Fruit fly (Drosophila melanogaster) whole organism, embryonic: ENCODE measurements around the gene Spc105R.

Experiments used
- Atf6 ChIP-seq: fragments of 200-800 bp; sonication (Bioruptor generic); IDR thresholded peaks from 2 replicates; pipeline ENCODE4 v1.3.6; 2022; ENCODE audit warnings: missing biosample characterization, missing genetic modification characterization
- Blimp-1 ChIP-seq: fragments of 200-800 bp; sonication (Bioruptor generic); optimal IDR thresholded peaks from 3 replicates; lab custom pipeline; 2018; ENCODE audit warnings: missing biosample characterization, missing genetic modification characterization, mild to moderate bottlenecking, moderate library complexity, missing genetic modification reagents
- CG10543 ChIP-seq: fragments of 200-800 bp; sonication (Bioruptor generic); optimal IDR thresholded peaks from 3 replicates; lab custom pipeline; 2017; ENCODE audit warnings: missing biosample characterization, mild to moderate bottlenecking, missing genetic modification characterization, moderate library complexity
- CG12071 ChIP-seq: fragments of 200-800 bp; sonication (Bioruptor generic); optimal IDR thresholded peaks from 3 replicates; lab custom pipeline; 2018; ENCODE audit warnings: missing biosample characterization, mild to moderate bottlenecking, missing genetic modification characterization
- CG13123 ChIP-seq: fragments of 200-800 bp; sonication (Bioruptor generic); optimal IDR thresholded peaks from 2 replicates; lab custom pipeline; 2016; ENCODE audit warnings: missing biosample characterization, missing genetic modification characterization
- CG13775 ChIP-seq: fragments of 200-800 bp; sonication (Bioruptor generic); optimal IDR thresholded peaks from 3 replicates; lab custom pipeline; 2017; ENCODE audit warnings: missing biosample characterization, mild to moderate bottlenecking, missing genetic modification characterization
- CG14710 ChIP-seq: fragments of 200-800 bp; sonication (Bioruptor generic); optimal IDR thresholded peaks from 3 replicates; lab custom pipeline; 2019; ENCODE audit warnings: missing biosample characterization, mild to moderate bottlenecking, missing genetic modification characterization, moderate library complexity
- CG16779 ChIP-seq: fragments of 200-800 bp; sonication (Bioruptor generic); IDR thresholded peaks from 2 replicates; pipeline ENCODE4 v1.3.6; 2022; ENCODE audit warnings: missing biosample characterization, missing genetic modification characterization
- CG18599 ChIP-seq: fragments of 200-800 bp; sonication (Bioruptor generic); optimal IDR thresholded peaks from 3 replicates; lab custom pipeline; 2017; ENCODE audit warnings: missing biosample characterization, missing genetic modification characterization, mild to moderate bottlenecking, moderate library complexity, missing genetic modification reagents
- CG3065 ChIP-seq: fragments of 200-800 bp; sonication (Bioruptor generic); optimal IDR thresholded peaks from 2 replicates; lab custom pipeline; 2016; ENCODE audit warnings: missing biosample characterization, missing genetic modification characterization
- CG3838 ChIP-seq: fragments of 200-800 bp; sonication (Bioruptor generic); optimal IDR thresholded peaks from 3 replicates; lab custom pipeline; 2016; ENCODE audit warnings: missing biosample characterization, missing genetic modification characterization
- CG4707 ChIP-seq: fragments of 200-800 bp; sonication (Bioruptor generic); optimal IDR thresholded peaks from 2 replicates; lab custom pipeline; 2018; ENCODE audit warnings: missing biosample characterization, mild to moderate bottlenecking, missing genetic modification characterization, moderate library complexity
- CG8765 ChIP-seq: fragments of 200-800 bp; sonication (Bioruptor generic); IDR thresholded peaks from 2 replicates; pipeline ENCODE4 v1.3.6; 2022; ENCODE audit warnings: missing biosample characterization, missing genetic modification characterization
- Doc2 ChIP-seq: fragments of 200-800 bp; sonication (Bioruptor generic); IDR thresholded peaks from 2 replicates; pipeline ENCODE4 v1.3.6; 2022; ENCODE audit warnings: missing biosample characterization, missing genetic modification characterization
- Doc3 ChIP-seq: fragments of 200-800 bp; sonication (Bioruptor generic); IDR thresholded peaks from 3 replicates; pipeline ENCODE4 v1.3.6; 2022; ENCODE audit warnings: missing biosample characterization, missing genetic modification characterization; ENCODE audit not compliant: partially characterized antibody
- Dref ChIP-seq: fragments of 200-800 bp; sonication (Bioruptor generic); IDR thresholded peaks from 2 replicates; pipeline ENCODE4 v1.3.6; 2022; ENCODE audit warnings: missing biosample characterization, missing genetic modification characterization
- Elba2 ChIP-seq: fragments of 200-800 bp; sonication (Bioruptor generic); optimal IDR thresholded peaks from 3 replicates; lab custom pipeline; 2016; ENCODE audit warnings: missing biosample characterization, missing genetic modification characterization
- Fer3 ChIP-seq: fragments of 200-800 bp; sonication (Bioruptor generic); optimal IDR thresholded peaks from 2 replicates; lab custom pipeline; 2018; ENCODE audit warnings: missing biosample characterization, mild to moderate bottlenecking, missing genetic modification characterization, moderate library complexity
- Hmr ChIP-seq: fragments of 200-800 bp; sonication (Bioruptor generic); optimal IDR thresholded peaks from 3 replicates; lab custom pipeline; 2017; ENCODE audit warnings: mild to moderate bottlenecking, missing biosample characterization, missing genetic modification reagents, missing genetic modification characterization
- Hr78 ChIP-seq, 2 experiments: fragments of 200-800 bp in 1 of 2; fragments of >200 bp in 1 of 2; sonication (Bioruptor generic) in 1 of 2; optimal IDR thresholded peaks; 2 replicates each; lab custom pipeline; 2017 to 2019; ENCODE audit warnings: missing biosample characterization in 2 of 2, missing genetic modification characterization in 2 of 2, mild to moderate bottlenecking in 1 of 2, moderate library complexity in 1 of 2
- Kr ChIP-seq: fragments of 200-800 bp; sonication (Bioruptor generic); optimal IDR thresholded peaks from 2 replicates; lab custom pipeline; 2017; ENCODE audit warnings: missing biosample characterization, mild to moderate bottlenecking, missing genetic modification characterization
- Max ChIP-seq: fragments of 200-800 bp; sonication (Bioruptor generic); optimal IDR thresholded peaks from 2 replicates; lab custom pipeline; 2016; ENCODE audit warnings: missing biosample characterization, mild to moderate bottlenecking, missing genetic modification characterization
- NC2α ChIP-seq: fragments of 200-800 bp; sonication (Bioruptor generic); optimal IDR thresholded peaks from 2 replicates; lab custom pipeline; 2016; ENCODE audit warnings: missing biosample characterization, missing genetic modification characterization
- NFAT ChIP-seq: fragments of 200-800 bp; sonication (Bioruptor generic); IDR thresholded peaks from 2 replicates; pipeline ENCODE4 v1.3.6; 2022; ENCODE audit warnings: missing biosample characterization, missing genetic modification characterization
- Optix ChIP-seq: fragments of 200-800 bp; sonication (Bioruptor generic); IDR thresholded peaks from 3 replicates; pipeline ENCODE4 v1.3.6; 2022; ENCODE audit warnings: missing biosample characterization, missing genetic modification characterization
- Rx ChIP-seq: fragments of 200-800 bp; sonication (Bioruptor generic); IDR thresholded peaks from 2 replicates; pipeline ENCODE4 v1.3.6; 2022; ENCODE audit warnings: missing biosample characterization, missing genetic modification characterization
- Spps ChIP-seq: fragments of 200-800 bp; sonication (Bioruptor generic); optimal IDR thresholded peaks from 2 replicates; lab custom pipeline; 2018; ENCODE audit warnings: missing biosample characterization, mild to moderate bottlenecking, missing genetic modification characterization
- Ssrp ChIP-seq: fragments of 200-800 bp; sonication (Bioruptor generic); optimal IDR thresholded peaks from 2 replicates; lab custom pipeline; 2018; ENCODE audit warnings: missing biosample characterization, mild to moderate bottlenecking, missing genetic modification characterization, moderate library complexity
- Trl ChIP-seq, 3 experiments: fragments of >200 bp in 2 of 3; fragments of 200-800 bp in 1 of 3; sonication (Bioruptor generic) in 1 of 3; optimal IDR thresholded peaks; 2 replicates in 1 of 3; 3 replicates in 2 of 3; lab custom pipeline; 2016 to 2017; ENCODE audit warnings: missing biosample characterization in 1 of 3, missing genetic modification characterization in 1 of 3
- ash1 ChIP-seq: fragments of 200-800 bp; sonication (Bioruptor generic); optimal IDR thresholded peaks from 2 replicates; lab custom pipeline; 2018; ENCODE audit warnings: missing biosample characterization, mild to moderate bottlenecking, missing genetic modification characterization
- az2 ChIP-seq: fragments of 200-800 bp; sonication (Bioruptor generic); optimal IDR thresholded peaks from 3 replicates; lab custom pipeline; 2016; ENCODE audit warnings: missing biosample characterization, missing genetic modification characterization
- bab2 ChIP-seq: fragments of 200-800 bp; sonication (Bioruptor generic); optimal IDR thresholded peaks from 2 replicates; lab custom pipeline; 2016; ENCODE audit warnings: missing biosample characterization, missing genetic modification characterization
- bowl ChIP-seq: fragments of 200-800 bp; sonication (Bioruptor generic); IDR thresholded peaks from 2 replicates; pipeline ENCODE4 v1.3.6; 2022; ENCODE audit warnings: missing biosample characterization, missing genetic modification characterization
- bsh ChIP-seq, 2 experiments: fragments of 200-800 bp; sonication (Bioruptor generic); optimal IDR thresholded peaks; 2 replicates each; lab custom pipeline; 2017 to 2018; ENCODE audit warnings: mild to moderate bottlenecking in 2 of 2, missing biosample characterization in 2 of 2, missing genetic modification characterization in 2 of 2, moderate library complexity in 1 of 2
- chinmo ChIP-seq: fragments of 200-800 bp; sonication (Bioruptor generic); IDR thresholded peaks from 4 replicates; pipeline ENCODE4 v1.3.6; 2022; ENCODE audit warnings: missing biosample characterization, missing genetic modification characterization; ENCODE audit not compliant: partially characterized antibody
- chn ChIP-seq: fragments of 200-800 bp; sonication (Bioruptor generic); optimal IDR thresholded peaks from 2 replicates; lab custom pipeline; 2016; ENCODE audit warnings: missing biosample characterization, missing genetic modification characterization
- dan ChIP-seq: fragments of 200-800 bp; sonication (Bioruptor generic); IDR thresholded peaks from 2 replicates; pipeline ENCODE4 v1.3.6; 2022; ENCODE audit warnings: missing biosample characterization, missing genetic modification characterization
- dimm ChIP-seq: fragments of 200-800 bp; sonication (Bioruptor generic); IDR thresholded peaks from 2 replicates; pipeline ENCODE4 v1.3.6; 2022; ENCODE audit warnings: missing biosample characterization, missing genetic modification characterization
- fd64A ChIP-seq: fragments of 200-800 bp; sonication (Bioruptor generic); optimal IDR thresholded peaks from 3 replicates; lab custom pipeline; 2018; ENCODE audit warnings: missing biosample characterization, mild to moderate bottlenecking, missing genetic modification characterization
- gce ChIP-seq: fragments of 200-800 bp; sonication (Bioruptor generic); IDR thresholded peaks from 3 replicates; pipeline ENCODE4 v1.3.6; 2022; ENCODE audit warnings: missing biosample characterization, missing genetic modification characterization
- gem ChIP-seq: fragments of 200-800 bp; sonication (Bioruptor generic); optimal IDR thresholded peaks from 2 replicates; lab custom pipeline; 2019; ENCODE audit warnings: missing biosample characterization, mild to moderate bottlenecking, missing genetic modification characterization, moderate library complexity
- mirr ChIP-seq: fragments of 200-800 bp; sonication (Bioruptor generic); optimal IDR thresholded peaks from 3 replicates; lab custom pipeline; 2018; ENCODE audit warnings: missing biosample characterization, mild to moderate bottlenecking, missing genetic modification characterization
- nmo ChIP-seq: fragments of 200-800 bp; sonication (Bioruptor generic); optimal IDR thresholded peaks from 2 replicates; lab custom pipeline; 2018; ENCODE audit warnings: missing biosample characterization, mild to moderate bottlenecking, missing genetic modification characterization, moderate library complexity
- pum ChIP-seq: fragments of 200-800 bp; sonication (Bioruptor generic); optimal IDR thresholded peaks from 2 replicates; lab custom pipeline; 2016; ENCODE audit warnings: missing biosample characterization, missing genetic modification characterization
- ranshi ChIP-seq: fragments of 200-800 bp; sonication (Bioruptor generic); IDR thresholded peaks from 2 replicates; pipeline ENCODE4 v1.3.6; 2022; ENCODE audit warnings: missing biosample characterization, missing genetic modification characterization
- scrt ChIP-seq: fragments of 200-800 bp; sonication (Bioruptor generic); optimal IDR thresholded peaks from 2 replicates; lab custom pipeline; 2018; ENCODE audit warnings: missing biosample characterization, mild to moderate bottlenecking, missing genetic modification characterization, moderate library complexity
- sens ChIP-seq: fragments of 200-800 bp; sonication (Bioruptor generic); peaks from one replicate; lab custom pipeline; 2016; ENCODE audit warnings: missing biosample characterization, missing genetic modification characterization
- toy ChIP-seq: fragments of 200-800 bp; sonication (Bioruptor generic); IDR thresholded peaks from 2 replicates; pipeline ENCODE4 v1.3.6; 2022; ENCODE audit warnings: missing biosample characterization, missing genetic modification characterization
- wek ChIP-seq: fragments of 200-800 bp; sonication (Bioruptor generic); optimal IDR thresholded peaks from 3 replicates; lab custom pipeline; 2018; ENCODE audit warnings: missing biosample characterization, mild to moderate bottlenecking, missing genetic modification characterization, moderate library complexity

The Spc105R gene

dm6 chr3L:20769350-20769749 is 30.9 kb upstream of the Spc105R start, which contains the start of the genes CG4074 and CG4186 (continued):
- TF ChIP-seq toy (GFP tag; lab: Robert Waterston, UW) (no peak), CG3065 (GFP tag; lab: Kevin White, UChicago) (no peak), Hmr (no peak), Dref (GFP tag; lab: Robert Waterston, UW) (no peak; the same call in 1 of the 2 replicates), CG14710 (tag; lab: Kevin White, UChicago) (peak; percentile 27), ranshi (GFP tag; lab: Robert Waterston, UW) (no peak), Spps (tag; lab: Kevin White, UChicago) (no peak), mirr (GFP tag; lab: Kevin White, UChicago) (no peak), Ssrp (no peak), bsh (GFP tag; optimal IDR thresholded peaks at IDR 0.05; lab: Kevin White, UChicago) (no peak), CG10543 (GFP tag; lab: Kevin White, UChicago) (no peak), wek (no peak), CG13123 (no peak), Optix (GFP tag; lab: Robert Waterston, UW) (no peak), CG8765 (GFP tag; lab: Robert Waterston, UW) (no peak), gce (no peak), az2 (GFP tag; lab: Kevin White, UChicago) (no peak), Doc2 (GFP tag; lab: Robert Waterston, UW) (no peak), CG16779 (GFP tag; lab: Robert Waterston, UW) (no peak), Trl (optimal IDR thresholded peaks at IDR 0.05; lab: Kevin White, UChicago) (peak in 1 of 2 experiments; percentile 9), Trl (GFP tag; optimal IDR thresholded peaks at IDR 0.05; lab: Kevin White, UChicago) (no peak), CG13775 (GFP tag; lab: Kevin White, UChicago) (no peak), dan (GFP tag; lab: Robert Waterston, UW) (no peak), fd64A (GFP tag; lab: Kevin White, UChicago) (no peak), scrt (GFP tag; lab: Kevin White, UChicago) (no peak), sens (no peak), chinmo (GFP tag; lab: Robert Waterston, UW) (no peak), bab2 (no peak), Blimp-1 (no peak), chn (GFP tag; lab: Kevin White, UChicago) (no peak), Fer3 (tag; lab: Kevin White, UChicago) (no peak)

dm6 chr3L:20771001-20771890 is 29.0 kb upstream of the Spc105R start, which contains the start of the genes CG4042 and Pitslre:
CG4042 (minus strand) TSS chr3L:20771507.
Pitslre (plus strand) TSS chr3L:20771528.
- TF ChIP-seq pum (GFP tag; lab: Kevin White, UChicago) (no peak), sens (peak; percentile 90), ash1 (GFP tag; lab: Kevin White, UChicago) (no peak), nmo (peak; percentile 29), Kr (no peak), Fer3 (tag; lab: Kevin White, UChicago) (no peak), Hr78 (GFP tag; optimal IDR thresholded peaks at IDR 0.05; lab: Kevin White, UChicago) (no peak), Rx (GFP tag; lab: Robert Waterston, UW) (no peak), Elba2 (GFP tag; lab: Kevin White, UChicago) (no peak), Doc3 (peak; percentile 75), NFAT (GFP tag; lab: Robert Waterston, UW) (no peak; the same call in 1 of the 2 replicates), CG4707 (no peak), CG12071 (no peak), dimm (GFP tag; lab: Robert Waterston, UW) (no peak), CG13123 (no peak), Max (GFP tag; lab: Kevin White, UChicago) (peak; percentile 59), gem (peak; percentile 57), CG18599 (GFP tag; lab: Kevin White, UChicago) (peak; percentile 34), NC2α (no peak), bowl (GFP tag; lab: Robert Waterston, UW) (no peak), Atf6 (GFP tag; lab: Robert Waterston, UW) (0 out of 2 replicates have a peak, but pooled peaks have one; percentile 36), CG3838 (no peak)
